Worm (Caenorhabditis elegans) whole organism, young adult: ENCODE measurements around the gene pak-2.

Source experiments
- B0019.2 ChIP-seq: fragments of 200-800 bp; sonication (Bioruptor generic); conservative IDR thresholded peaks from 2 replicates; pipeline ENCODE4 v1.3.6; 2022; ENCODE audit warnings: missing genetic modification reagents, missing genetic modification characterization, missing compliant biosample characterization
- B0035.1 ChIP-seq: sonication (generic microtip); optimal IDR thresholded peaks from 2 replicates; lab custom pipeline; 2016; ENCODE audit warnings: missing genetic modification characterization, mild to moderate bottlenecking, missing compliant biosample characterization, missing genotype, missing genetic modification reagents
- B0261.1 ChIP-seq: sonication (generic microtip); optimal IDR thresholded peaks from 2 replicates; lab custom pipeline; 2016; ENCODE audit warnings: mild to moderate bottlenecking, missing genetic modification characterization, moderate library complexity, missing compliant biosample characterization
- B0336.3 ChIP-seq: fragments of 200-800 bp; sonication (Bioruptor generic); IDR thresholded peaks from 2 replicates; pipeline ENCODE4 v1.3.6; 2022; ENCODE audit warnings: missing genetic modification characterization, missing compliant biosample characterization
- F10E7.11 ChIP-seq: sonication (generic microtip); optimal IDR thresholded peaks from 2 replicates; lab custom pipeline; 2017; ENCODE audit warnings: mild to moderate bottlenecking, missing genetic modification characterization, moderate library complexity, missing compliant biosample characterization
- F33H1.4 ChIP-seq: fragments of 200-800 bp; sonication (Bioruptor generic); IDR thresholded peaks from 2 replicates; pipeline ENCODE4 v1.3.6; 2022; ENCODE audit warnings: missing genetic modification reagents, missing genetic modification characterization, missing compliant biosample characterization
- F39B2.1 ChIP-seq: fragments of 200-800 bp; sonication (Bioruptor generic); IDR thresholded peaks from 2 replicates; pipeline ENCODE4 v1.3.6; 2022; ENCODE audit warnings: missing genetic modification reagents, missing genetic modification characterization, missing compliant biosample characterization
- T07F8.4 ChIP-seq: sonication (generic microtip); optimal IDR thresholded peaks from 2 replicates; lab custom pipeline; 2016; ENCODE audit warnings: mild to moderate bottlenecking, missing genetic modification characterization, moderate library complexity, missing compliant biosample characterization
- ZK185.1 ChIP-seq: sonication (generic microtip); optimal IDR thresholded peaks from 2 replicates; lab custom pipeline; 2016; ENCODE audit warnings: mild to moderate bottlenecking, missing genetic modification characterization, missing compliant biosample characterization; ENCODE audit not compliant: poor library complexity, severe bottlenecking
- atf-7 ChIP-seq: sonication (generic microtip); optimal IDR thresholded peaks from 2 replicates; lab custom pipeline; 2017; ENCODE audit warnings: mild to moderate bottlenecking, missing genetic modification characterization, missing compliant biosample characterization
- ccch-3 ChIP-seq: fragments of 200-800 bp; sonication (Bioruptor generic); optimal IDR thresholded peaks from 2 replicates; lab custom pipeline; 2018; ENCODE audit warnings: mild to moderate bottlenecking, missing genetic modification characterization, missing compliant biosample characterization
- cebp-2 ChIP-seq: fragments of 200-800 bp; sonication (Bioruptor generic); IDR thresholded peaks from 2 replicates; pipeline ENCODE4 v1.3.6; 2022; ENCODE audit warnings: missing genetic modification characterization, missing compliant biosample characterization
- ceh-58 ChIP-seq: fragments of 200-800 bp; sonication (Bioruptor generic); IDR thresholded peaks from 2 replicates; pipeline ENCODE4 v1.3.6; 2022; ENCODE audit warnings: missing genetic modification characterization, missing compliant biosample characterization
- ceh-91 ChIP-seq: fragments of 200-800 bp; sonication (Bioruptor generic); IDR thresholded peaks from 2 replicates; pipeline ENCODE4 v1.3.6; 2022; ENCODE audit warnings: missing genetic modification reagents, missing genetic modification characterization, missing compliant biosample characterization
- dox-1 ChIP-seq: fragments of 200-800 bp; sonication (Bioruptor generic); IDR thresholded peaks from 2 replicates; pipeline ENCODE4 v1.3.6; 2022; ENCODE audit warnings: missing genetic modification reagents, missing genetic modification characterization, missing compliant biosample characterization
- dpff-1 ChIP-seq: sonication (generic microtip); optimal IDR thresholded peaks from 2 replicates; lab custom pipeline; 2017; ENCODE audit warnings: mild to moderate bottlenecking, missing genetic modification characterization, missing compliant biosample characterization
- dpl-1 ChIP-seq: fragments of 150-350 bp; optimal IDR thresholded peaks from 2 replicates; lab custom pipeline; 2014; ENCODE audit warnings: missing biosample characterization, missing genetic modification reagents, missing genetic modification characterization
- egl-18 ChIP-seq: fragments of 200-800 bp; sonication (Bioruptor generic); IDR thresholded peaks from 2 replicates; pipeline ENCODE4 v1.3.6; 2022; ENCODE audit warnings: missing genetic modification reagents, missing genetic modification characterization, missing compliant biosample characterization
- egl-44 ChIP-seq: fragments of 200-800 bp; sonication (Bioruptor generic); IDR thresholded peaks from 2 replicates; pipeline ENCODE4 v1.3.6; 2022; ENCODE audit warnings: missing genetic modification reagents, missing genetic modification characterization, missing compliant biosample characterization
- ekl-4 ChIP-seq: fragments of 200-800 bp; sonication (Bioruptor generic); IDR thresholded peaks from 2 replicates; pipeline ENCODE4 v1.3.6; 2022; ENCODE audit warnings: missing genetic modification reagents, missing genetic modification characterization, missing compliant biosample characterization
- ets-4 ChIP-seq: fragments of 200-800 bp; sonication (Bioruptor generic); optimal IDR thresholded peaks from 2 replicates; lab custom pipeline; 2018; ENCODE audit warnings: mild to moderate bottlenecking, missing genetic modification characterization, missing compliant biosample characterization
- fkh-3 ChIP-seq: sonication (generic microtip); optimal IDR thresholded peaks from 2 replicates; lab custom pipeline; 2016; ENCODE audit warnings: mild to moderate bottlenecking, missing genetic modification characterization, missing compliant biosample characterization
- him-1 ChIP-seq: sonication (generic microtip); optimal IDR thresholded peaks from 2 replicates; lab custom pipeline; 2016; ENCODE audit warnings: missing genotype, missing genetic modification reagents, missing genetic modification characterization, missing compliant biosample characterization
- hmg-20 ChIP-seq: fragments of 200-800 bp; sonication (Bioruptor generic); IDR thresholded peaks from 2 replicates; pipeline ENCODE4 v1.3.6; 2022; ENCODE audit warnings: missing genetic modification reagents, missing genetic modification characterization, missing compliant biosample characterization
- lin-26 ChIP-seq: fragments of 200-800 bp; sonication (Bioruptor generic); IDR thresholded peaks from 2 replicates; pipeline ENCODE4 v1.3.6; 2022; ENCODE audit warnings: missing genetic modification reagents, missing genetic modification characterization, missing compliant biosample characterization
- lin-35 ChIP-seq, 3 experiments: fragments of 150-350 bp in 2 of 3; sonication (generic microtip) in 1 of 3; optimal IDR thresholded peaks; 2 replicates each; lab custom pipeline; 2014 to 2018; ENCODE audit warnings: missing biosample characterization in 3 of 3, missing genetic modification characterization in 3 of 3, missing genetic modification reagents in 3 of 3
- lir-1 ChIP-seq: fragments of 200-800 bp; sonication (Bioruptor generic); conservative IDR thresholded peaks from 2 replicates; pipeline ENCODE4 v1.3.6; 2022; ENCODE audit warnings: missing genetic modification reagents, missing genetic modification characterization, missing compliant biosample characterization
- madf-3 ChIP-seq: fragments of 200-800 bp; sonication (Bioruptor generic); IDR thresholded peaks from 2 replicates; pipeline ENCODE4 v1.3.6; 2022; ENCODE audit warnings: missing genetic modification reagents, missing genetic modification characterization, missing compliant biosample characterization
- mes-4 ChIP-seq: sonication (generic microtip); optimal IDR thresholded peaks from 2 replicates; lab custom pipeline; 2016; ENCODE audit warnings: missing genotype, missing genetic modification characterization, missing compliant biosample characterization
- mxl-1 ChIP-seq: sonication (generic microtip); optimal IDR thresholded peaks from 2 replicates; lab custom pipeline; 2016; ENCODE audit warnings: missing genetic modification characterization, missing compliant biosample characterization
- nfya-1 ChIP-seq: sonication (generic microtip); optimal IDR thresholded peaks from 2 replicates; lab custom pipeline; 2017; ENCODE audit warnings: antibody characterized with exemption, missing compliant biosample characterization, missing genetic modification characterization, borderline replicate concordance; ENCODE audit not compliant: insufficient read depth
- nhr-27 ChIP-seq: fragments of 200-800 bp; sonication (Bioruptor generic); optimal IDR thresholded peaks from 2 replicates; lab custom pipeline; 2018; ENCODE audit warnings: mild to moderate bottlenecking, missing genetic modification characterization, moderate library complexity, missing compliant biosample characterization
- nhr-80 ChIP-seq: sonication (generic microtip); optimal IDR thresholded peaks from 2 replicates; lab custom pipeline; 2016; ENCODE audit warnings: missing genetic modification characterization, missing compliant biosample characterization
- pbrm-1 ChIP-seq: fragments of 200-800 bp; sonication (Bioruptor generic); IDR thresholded peaks from 2 replicates; pipeline ENCODE4 v1.3.6; 2022; ENCODE audit warnings: missing genetic modification reagents, missing genetic modification characterization, missing compliant biosample characterization
- pha-4 ChIP-seq: fragments of 150-350 bp; sonication (generic microtip); optimal IDR thresholded peaks from 2 replicates; lab custom pipeline; 2014; ENCODE audit warnings: missing biosample characterization, missing genetic modification reagents, missing genetic modification characterization
- repo-1 ChIP-seq: sonication (generic microtip); optimal IDR thresholded peaks from 2 replicates; lab custom pipeline; 2017; ENCODE audit warnings: mild to moderate bottlenecking, missing genetic modification characterization, missing compliant biosample characterization
- rpc-1 ChIP-seq, 2 experiments: fragments of 150-350 bp in 1 of 2; sonication (generic microtip) in 1 of 2; optimal IDR thresholded peaks; 2 replicates each; lab custom pipeline; 2014 to 2018; ENCODE audit warnings: missing biosample characterization in 1 of 2, missing genetic modification characterization in 1 of 2, missing genetic modification reagents in 1 of 2, missing genotype in 1 of 2
- sdz-38 ChIP-seq: sonication (generic microtip); optimal IDR thresholded peaks from 2 replicates; lab custom pipeline; 2016; ENCODE audit warnings: missing genotype, missing genetic modification characterization, missing compliant biosample characterization
- snpc-3.4 ChIP-seq: sonication (generic microtip); optimal IDR thresholded peaks from 2 replicates; lab custom pipeline; 2017; ENCODE audit warnings: missing genetic modification characterization, mild to moderate bottlenecking, missing compliant biosample characterization, antibody characterized with exemption, moderate library complexity, missing genotype, missing genetic modification reagents
- snpc-4 ChIP-seq, 5 experiments: fragments of 150-350 bp in 1 of 5; sonication (generic microtip) in 4 of 5; optimal IDR thresholded peaks; 2 replicates each; lab custom pipeline; 2014 to 2018; ENCODE audit warnings: missing genetic modification characterization in 5 of 5, missing biosample characterization in 3 of 5, antibody characterized with exemption in 2 of 5, mild to moderate bottlenecking in 2 of 5, missing compliant biosample characterization in 2 of 5, missing genotype in 2 of 5, moderate library complexity in 2 of 5, missing genetic modification reagents in 1 of 5
- sptf-2 ChIP-seq: fragments of 200-800 bp; sonication (Bioruptor generic); optimal IDR thresholded peaks from 2 replicates; lab custom pipeline; 2018; ENCODE audit warnings: mild to moderate bottlenecking, missing genetic modification characterization, missing compliant biosample characterization
- unc-130 ChIP-seq: sonication (generic microtip); optimal IDR thresholded peaks from 2 replicates; lab custom pipeline; 2016; ENCODE audit warnings: missing genetic modification reagents, missing genetic modification characterization, missing compliant biosample characterization
- unc-62 ChIP-seq: fragments of 150-350 bp; optimal IDR thresholded peaks from 2 replicates; lab custom pipeline; 2014; ENCODE audit warnings: missing biosample characterization, missing genetic modification reagents, missing genetic modification characterization
- ztf-18 ChIP-seq: sonication (generic microtip); optimal IDR thresholded peaks from 2 replicates; lab custom pipeline; 2016; ENCODE audit warnings: missing genotype, mild to moderate bottlenecking, missing genetic modification characterization, missing compliant biosample characterization
- ztf-22 ChIP-seq: fragments of 200-800 bp; sonication (Bioruptor generic); optimal IDR thresholded peaks from 2 replicates; lab custom pipeline; 2018; ENCODE audit warnings: mild to moderate bottlenecking, missing genetic modification characterization, moderate library complexity, missing compliant biosample characterization
- ztf-25 ChIP-seq: fragments of 200-800 bp; sonication (Bioruptor generic); IDR thresholded peaks from 2 replicates; pipeline ENCODE4 v1.3.6; 2022; ENCODE audit warnings: missing genetic modification reagents, missing genetic modification characterization, missing compliant biosample characterization
- ztf-26 ChIP-seq: sonication (generic microtip); optimal IDR thresholded peaks from 2 replicates; lab custom pipeline; 2017; ENCODE audit warnings: missing genetic modification characterization, missing compliant biosample characterization
- ztf-6 ChIP-seq: fragments of 200-800 bp; sonication (Bioruptor generic); IDR thresholded peaks from 2 replicates; pipeline ENCODE4 v1.3.6; 2022; ENCODE audit warnings: missing genetic modification reagents, missing genetic modification characterization, missing compliant biosample characterization

pak-2 gene

DNA sequence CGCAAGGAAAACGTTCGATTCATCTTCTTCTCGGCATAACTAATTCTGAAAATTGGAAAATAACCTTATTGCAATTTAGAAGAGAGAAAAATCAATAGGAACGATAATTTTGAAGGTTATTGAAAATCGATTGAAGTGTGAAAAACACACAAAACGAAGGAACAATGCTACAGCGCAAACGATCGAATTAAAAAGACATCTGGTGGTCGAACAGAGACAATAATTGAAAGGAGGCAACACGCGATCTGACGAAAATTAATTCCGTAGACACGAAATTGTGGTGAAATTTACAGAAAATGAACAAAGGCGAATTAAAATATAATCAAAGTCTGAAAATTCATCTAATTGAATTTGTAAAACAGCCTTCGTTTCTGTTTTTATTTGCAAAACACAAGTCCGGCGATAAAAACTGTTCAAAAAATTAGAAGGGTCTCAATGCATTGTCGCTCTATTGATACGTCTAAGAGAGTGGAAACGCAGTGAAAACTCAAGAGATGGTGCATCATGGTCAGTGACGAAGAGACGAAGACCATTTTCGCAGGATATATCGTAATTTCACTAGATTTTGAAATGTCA is at the start of gene pak-2:
TSS of gene pak-2 (minus strand) at position 51 of the 576 bp plus-strand sequence.
- TF ChIP-seq pha-4 (tag; lab: Kevin White, UChicago) = no peak
- peak in 1 of 3 experiments; percentile 42 for TF ChIP-seq lin-35 (GFP tag; optimal IDR thresholded peaks at IDR 0.05; lab: Kevin White, UChicago)
- no peak for TF ChIP-seq F33H1.4 (GFP tag; lab: Robert Waterston, UW)
- no peak for TF ChIP-seq repo-1 (tag; lab: Kevin White, UChicago)
- no peak for TF ChIP-seq nhr-27 (tag; lab: Kevin White, UChicago)
- TF ChIP-seq snpc-3.4 (tag; lab: Kevin White, UChicago) = no peak
- TF ChIP-seq hmg-20 (GFP tag; lab: Robert Waterston, UW) = no peak
- TF ChIP-seq ztf-25 (GFP tag; lab: Robert Waterston, UW) = no peak
- TF ChIP-seq ztf-18 (tag; lab: Kevin White, UChicago) = peak; percentile 49
- no peak for TF ChIP-seq lir-1 (GFP tag; lab: Robert Waterston, UW)
- no peak for TF ChIP-seq B0035.1 (tag; lab: Kevin White, UChicago)
- TF ChIP-seq fkh-3 (tag; lab: Kevin White, UChicago) = no peak
- TF ChIP-seq sdz-38 (tag; lab: Kevin White, UChicago) = no peak
- TF ChIP-seq ets-4 (GFP tag; lab: Kevin White, UChicago) = no peak
- no peak for TF ChIP-seq cebp-2 (GFP tag; lab: Robert Waterston, UW)
- TF ChIP-seq mes-4 (tag; lab: Kevin White, UChicago) = no peak
- no peak for TF ChIP-seq dpl-1 (GFP tag; lab: Kevin White, UChicago)
- no peak for TF ChIP-seq sptf-2 (GFP tag; lab: Kevin White, UChicago)
- no peak for TF ChIP-seq nfya-1 (tag; lab: Kevin White, UChicago)
- no peak for TF ChIP-seq F39B2.1
- no peak for TF ChIP-seq unc-62 (GFP tag; lab: Kevin White, UChicago)
- TF ChIP-seq ZK185.1 = no peak
- TF ChIP-seq madf-3 (GFP tag; lab: Robert Waterston, UW) = no peak
- no peak for TF ChIP-seq dpff-1 (tag; lab: Kevin White, UChicago)
- no peak for TF ChIP-seq him-1 (tag; lab: Kevin White, UChicago)
- TF ChIP-seq B0336.3 (GFP tag; lab: Robert Waterston, UW) = no peak
- TF ChIP-seq nhr-80 (tag; lab: Kevin White, UChicago) = peak; percentile 59
- no peak for TF ChIP-seq egl-44 (GFP tag; lab: Robert Waterston, UW)
- no peak for TF ChIP-seq ceh-91
- TF ChIP-seq ztf-26 (tag; lab: Kevin White, UChicago) = no peak
- no peak for TF ChIP-seq rpc-1 (optimal IDR thresholded peaks at IDR 0.05; lab: Kevin White, UChicago)
- no peak for TF ChIP-seq rpc-1 (tag; optimal IDR thresholded peaks at IDR 0.05; lab: Kevin White, UChicago)
- TF ChIP-seq ceh-58 (GFP tag; lab: Robert Waterston, UW) = no peak
- peak; percentile 73 for TF ChIP-seq ccch-3 (GFP tag; lab: Kevin White, UChicago)
- no peak for TF ChIP-seq atf-7 (tag; lab: Kevin White, UChicago)
- peak; percentile 1 for TF ChIP-seq B0261.1 (tag; lab: Kevin White, UChicago)
- no peak; the same call in 1 of the 2 replicates for TF ChIP-seq dox-1 (GFP tag; lab: Robert Waterston, UW)
- no peak for TF ChIP-seq egl-18
- no peak for TF ChIP-seq ztf-22 (GFP tag; lab: Kevin White, UChicago)
- TF ChIP-seq unc-130 (GFP tag; lab: Kevin White, UChicago) = no peak
- TF ChIP-seq ztf-6 (GFP tag; lab: Robert Waterston, UW) = no peak
- no peak for TF ChIP-seq mxl-1 (tag; lab: Kevin White, UChicago)
- no peak for TF ChIP-seq F10E7.11
- TF ChIP-seq T07F8.4 (tag; lab: Kevin White, UChicago) = no peak
- no peak for TF ChIP-seq B0019.2
- no peak for TF ChIP-seq ekl-4 (GFP tag; lab: Robert Waterston, UW)
- no peak for TF ChIP-seq snpc-4 (GFP tag; optimal IDR thresholded peaks at IDR 0.05; lab: Kevin White, UChicago)
- peak in 1 of 4 experiments; percentile 38 for TF ChIP-seq snpc-4 (tag; optimal IDR thresholded peaks at IDR 0.05; lab: Kevin White, UChicago)
- peak; percentile 54; the same call in 1 of the 2 replicates for TF ChIP-seq pbrm-1 (GFP tag; lab: Robert Waterston, UW)
- TF ChIP-seq lin-26 (GFP tag; lab: Robert Waterston, UW) = no peak
